Worm (Caenorhabditis elegans): ENCODE data around the gene sad-1.
A peak's percentile ranks its signal among the peaks of the same experiment; 100 is the strongest.

Gene sad-1

ce11 chrX:13532424-13533309 is 32.2 kb upstream of the sad-1 start, which contains the start of gene acr-12:
Gene acr-12, plus strand, starts transcription at chrX:13532853.
- peak; percentile 74 for TF ChIP-seq ces-1 (GFP tag; optimal IDR thresholded peaks at IDR 0.05)
- TF ChIP-seq zip-2 (tag; optimal IDR thresholded peaks at IDR 0.05) = no peak
- 0 out of 2 replicates have a peak, but pooled peaks have one; percentile 38 for TF ChIP-seq egl-43 (GFP tag; IDR thresholded peaks at IDR 0.05)
- TF ChIP-seq lin-15B (tag; optimal IDR thresholded peaks at IDR 0.05) = no peak
- TF ChIP-seq attf-4 (tag; optimal IDR thresholded peaks at IDR 0.05) = no peak
- TF ChIP-seq D1046.2 (GFP tag; IDR thresholded peaks at IDR 0.05) = no peak
- TF ChIP-seq zag-1 (tag; optimal IDR thresholded peaks at IDR 0.05) = no peak
- TF ChIP-seq aha-1 (tag) = peak; percentile 76
- TF ChIP-seq hmg-1.1 (GFP tag; IDR thresholded peaks at IDR 0.05) = no peak
- TF ChIP-seq Y5F2A.4 (GFP tag; optimal IDR thresholded peaks at IDR 0.05) = no peak
- TF ChIP-seq T20F7.1 (GFP tag; optimal IDR thresholded peaks at IDR 0.05) = no peak
- peak; percentile 57 for TF ChIP-seq set-16 (GFP tag; IDR thresholded peaks at IDR 0.05)
- no peak for TF ChIP-seq nhr-25 (tag; optimal IDR thresholded peaks at IDR 0.05; ENCODE audit: borderline replicate concordance, insufficient read depth)
- TF ChIP-seq php-3 (GFP tag; IDR thresholded peaks at IDR 0.05) = no peak
- no peak for TF ChIP-seq nhr-77 (tag; optimal IDR thresholded peaks at IDR 0.05)
- no peak for TF ChIP-seq duxl-1 (tag; optimal IDR thresholded peaks at IDR 0.05; ENCODE audit: poor library complexity)
- TF ChIP-seq snpc-1.2 (GFP tag; IDR thresholded peaks at IDR 0.05) = no peak
- TF ChIP-seq nhr-102 (tag; optimal IDR thresholded peaks at IDR 0.05) = no peak
- TF ChIP-seq egl-27 (tag; optimal IDR thresholded peaks at IDR 0.05) = no peak
- TF ChIP-seq unc-62 (GFP tag; optimal IDR thresholded peaks at IDR 0.05 in 1 of 2) = peak in 1 of 2 experiments; percentile 93
- TF ChIP-seq unc-62 (tag; optimal IDR thresholded peaks at IDR 0.05) = no peak
- TF ChIP-seq fkh-10 (GFP tag; optimal IDR thresholded peaks at IDR 0.05) = peak; percentile 19
- no peak for TF ChIP-seq mep-1 (tag; optimal IDR thresholded peaks at IDR 0.05)
- no peak for TF ChIP-seq lim-7 (GFP tag; IDR thresholded peaks at IDR 0.05)
- TF ChIP-seq lsy-2 (tag; optimal IDR thresholded peaks at IDR 0.05) = no peak
- TF ChIP-seq F26F4.8 (GFP tag; conservative IDR thresholded peaks at IDR 0.05) = no peak
- TF ChIP-seq hlh-30 (tag; optimal IDR thresholded peaks at IDR 0.05; ENCODE audit: insufficient read depth) = no peak
- no peak for TF ChIP-seq hif-1 (tag; optimal IDR thresholded peaks at IDR 0.05)

- peak in 1 of 2 experiments; percentile 92 for TF ChIP-seq unc-62 (GFP tag; optimal IDR thresholded peaks at IDR 0.05 in 1 of 2)
- no peak for TF ChIP-seq unc-62 (tag; optimal IDR thresholded peaks at IDR 0.05)
- no peak for TF ChIP-seq zfp-3 (GFP tag; conservative IDR thresholded peaks at IDR 0.05)
Measured at ce11 chrX:13530015-13530778, 29.7 kb upstream of the sad-1 start.

- TF ChIP-seq nhr-48 (tag; optimal IDR thresholded peaks at IDR 0.05) (peak; percentile 91), tra-1 (GFP tag; IDR thresholded peaks at IDR 0.05) (peak; percentile 62), sdz-12 (GFP tag; optimal IDR thresholded peaks at IDR 0.05) (no peak), dmd-8 (GFP tag; IDR thresholded peaks at IDR 0.05) (no peak), saeg-2 (GFP tag; IDR thresholded peaks at IDR 0.05) (peak; percentile 68; the same call in 1 of the 2 replicates), dmd-6 (GFP tag; IDR thresholded peaks at IDR 0.05) (peak; percentile 97), Y105C5A.15 (GFP tag; IDR thresholded peaks at IDR 0.05) (no peak), lin-39 (tag; optimal IDR thresholded peaks at IDR 0.05) (no peak), daf-12 (tag; optimal IDR thresholded peaks at IDR 0.05) (no peak), mxl-2 (GFP tag; conservative IDR thresholded peaks at IDR 0.05) (no peak), mxl-3 (GFP tag; optimal IDR thresholded peaks at IDR 0.05) (peak; percentile 48), dpl-1 (GFP tag; optimal IDR thresholded peaks at IDR 0.05) (peak; percentile 48), Y75B8A.6 (GFP tag; IDR thresholded peaks at IDR 0.05) (no peak), D1046.2 (GFP tag; IDR thresholded peaks at IDR 0.05) (no peak), nhr-111 (GFP tag; optimal IDR thresholded peaks at IDR 0.05) (no peak), hif-1 (tag; optimal IDR thresholded peaks at IDR 0.05) (peak in 1 of 2 experiments; percentile 31), rbr-2 (tag; optimal IDR thresholded peaks at IDR 0.05) (no peak), gei-8 (GFP tag; optimal IDR thresholded peaks at IDR 0.05) (peak; percentile 29)
Measured at ce11 chrX:13528630-13529138, 28.2 kb upstream of the sad-1 start, which contains the start of gene F18H3.4. Gene F18H3.4, plus strand, starts transcription at chrX:13529088.
